Worm (Caenorhabditis elegans): ENCODE data around the gene scl-2.

Gene scl-2

DNA sequence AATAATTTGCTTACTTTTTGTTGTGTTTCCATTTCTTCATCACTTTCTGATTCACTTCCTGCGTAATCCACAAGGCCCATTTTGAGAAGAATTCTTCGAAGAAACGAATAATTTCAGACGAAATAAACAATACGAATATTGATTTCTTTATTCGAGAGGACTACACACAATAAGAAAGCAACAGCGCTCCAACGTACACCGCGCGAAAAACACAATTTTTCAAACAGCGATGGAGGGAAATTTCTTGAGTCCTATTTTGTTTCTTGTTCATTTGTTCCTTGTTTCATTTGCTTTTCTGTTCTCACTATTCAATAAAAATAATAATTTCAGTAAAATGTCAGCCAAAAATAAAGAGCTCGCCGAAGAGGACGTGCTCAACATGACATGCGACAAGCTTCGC, 36.2 kb downstream of the scl-2 start, which contains the start of the genes prcc-1 and C39E9.12 (continued):
- TF ChIP-seq rcor-1 (GFP tag; IDR thresholded peaks at IDR 0.05): peak; percentile 23; the same call in 1 of the 2 replicates
- TF ChIP-seq ztf-3 (GFP tag; optimal IDR thresholded peaks at IDR 0.05): no peak
- TF ChIP-seq bed-2 (GFP tag; IDR thresholded peaks at IDR 0.05): no peak
- TF ChIP-seq Y79H2A.3 (GFP tag; conservative IDR thresholded peaks at IDR 0.05): no peak
- peak; percentile 82 for TF ChIP-seq snpc-3.4 (tag; optimal IDR thresholded peaks at IDR 0.05)
- TF ChIP-seq zim-3 (tag; optimal IDR thresholded peaks at IDR 0.05): no peak
- no peak for TF ChIP-seq cebp-2 (GFP tag; IDR thresholded peaks at IDR 0.05)
- no peak for TF ChIP-seq ZK185.1 (tag; optimal IDR thresholded peaks at IDR 0.05; ENCODE audit: poor library complexity, severe bottlenecking)
- no peak for TF ChIP-seq egl-18 (GFP tag; IDR thresholded peaks at IDR 0.05)
- peak; percentile 49; the same call in 1 of the 2 replicates for TF ChIP-seq attf-3 (GFP tag; conservative IDR thresholded peaks at IDR 0.05)
- no peak for TF ChIP-seq gei-17 (GFP tag; optimal IDR thresholded peaks at IDR 0.05)
- TF ChIP-seq C17E4.6 (GFP tag; IDR thresholded peaks at IDR 0.05): no peak
- no peak for TF ChIP-seq attf-6 (GFP tag; IDR thresholded peaks at IDR 0.05)
- no peak for TF ChIP-seq nhr-120 (GFP tag; IDR thresholded peaks at IDR 0.05)
- TF ChIP-seq akir-1 (GFP tag; optimal IDR thresholded peaks at IDR 0.05): no peak
- no peak for TF ChIP-seq ceh-40 (GFP tag; IDR thresholded peaks at IDR 0.05)
- no peak for TF ChIP-seq F55B11.4 (tag; optimal IDR thresholded peaks at IDR 0.05; ENCODE audit: borderline replicate concordance, insufficient read depth)
- TF ChIP-seq pbrm-1 (GFP tag; IDR thresholded peaks at IDR 0.05): peak; percentile 29; the same call in 1 of the 2 replicates
- peak; percentile 88 for TF ChIP-seq mcd-1 (GFP tag; IDR thresholded peaks at IDR 0.05)
- TF ChIP-seq aptf-2 (GFP tag; conservative IDR thresholded peaks at IDR 0.05): no peak
- TF ChIP-seq ztf-25 (GFP tag; IDR thresholded peaks at IDR 0.05): no peak
- no peak for TF ChIP-seq repo-1 (tag; optimal IDR thresholded peaks at IDR 0.05)
- peak; percentile 69 for TF ChIP-seq B0019.2 (GFP tag; conservative IDR thresholded peaks at IDR 0.05)
- TF ChIP-seq egrh-3 (GFP tag; IDR thresholded peaks at IDR 0.05): no peak
- peak; percentile 72 for TF ChIP-seq madf-3 (GFP tag; IDR thresholded peaks at IDR 0.05)
- TF ChIP-seq snpc-1.3 (tag; optimal IDR thresholded peaks at IDR 0.05; ENCODE audit: insufficient read depth): peak; percentile 3
- TF ChIP-seq Y56A3A.18 (GFP tag; IDR thresholded peaks at IDR 0.05): no peak
- peak; percentile 84 for TF ChIP-seq madf-8 (GFP tag; conservative IDR thresholded peaks at IDR 0.05)
- TF ChIP-seq ceh-58 (GFP tag; IDR thresholded peaks at IDR 0.05): no peak
- TF ChIP-seq Y53F4B.3 (GFP tag; IDR thresholded peaks at IDR 0.05): no peak
- no peak for TF ChIP-seq B0035.1 (tag; optimal IDR thresholded peaks at IDR 0.05)
- peak; percentile 61 for TF ChIP-seq F23B12.7 (tag; optimal IDR thresholded peaks at IDR 0.05; ENCODE audit: insufficient read depth)
- TF ChIP-seq lsy-27 (tag; optimal IDR thresholded peaks at IDR 0.05; ENCODE audit: borderline replicate concordance, insufficient read depth): no peak
- TF ChIP-seq cebp-1 (GFP tag; IDR thresholded peaks at IDR 0.05): no peak
- TF ChIP-seq cebp-1 (tag; optimal IDR thresholded peaks at IDR 0.05): no peak
- no peak for TF ChIP-seq Y67H2A.10 (GFP tag; conservative IDR thresholded peaks at IDR 0.05)
- peak; percentile 53; the same call in 1 of the 2 replicates for TF ChIP-seq hmg-1.2 (GFP tag; IDR thresholded peaks at IDR 0.05)
- peak; percentile 47 for TF ChIP-seq tbp1 (GFP tag; optimal IDR thresholded peaks at IDR 0.05)
- peak; percentile 89 for TF ChIP-seq D2030.7 (GFP tag; IDR thresholded peaks at IDR 0.05)
- no peak for TF ChIP-seq sdz-38 (tag; optimal IDR thresholded peaks at IDR 0.05)
- 0 out of 2 replicates have a peak, but pooled peaks have one; percentile 21 for TF ChIP-seq B0336.3 (GFP tag; IDR thresholded peaks at IDR 0.05)
- TF ChIP-seq mes-4 (tag; optimal IDR thresholded peaks at IDR 0.05): no peak
- TF ChIP-seq ztf-28 (GFP tag; IDR thresholded peaks at IDR 0.05): no peak
- TF ChIP-seq dpff-1 (tag; optimal IDR thresholded peaks at IDR 0.05): no peak
- no peak for TF ChIP-seq ama-1 (optimal IDR thresholded peaks at IDR 0.05)
- TF ChIP-seq ama-1 (GFP tag; optimal IDR thresholded peaks at IDR 0.05): no peak
- TF ChIP-seq him-1 (tag; optimal IDR thresholded peaks at IDR 0.05): peak; percentile 1
- peak in 2 of 3 experiments; percentile 1 to 86 for TF ChIP-seq lin-35 (GFP tag; optimal IDR thresholded peaks at IDR 0.05)
- TF ChIP-seq ceh-79 (tag; optimal IDR thresholded peaks at IDR 0.05): no peak
